ENCODE assay signal across 6 worm cellular contexts in the genomic region with DNA sequence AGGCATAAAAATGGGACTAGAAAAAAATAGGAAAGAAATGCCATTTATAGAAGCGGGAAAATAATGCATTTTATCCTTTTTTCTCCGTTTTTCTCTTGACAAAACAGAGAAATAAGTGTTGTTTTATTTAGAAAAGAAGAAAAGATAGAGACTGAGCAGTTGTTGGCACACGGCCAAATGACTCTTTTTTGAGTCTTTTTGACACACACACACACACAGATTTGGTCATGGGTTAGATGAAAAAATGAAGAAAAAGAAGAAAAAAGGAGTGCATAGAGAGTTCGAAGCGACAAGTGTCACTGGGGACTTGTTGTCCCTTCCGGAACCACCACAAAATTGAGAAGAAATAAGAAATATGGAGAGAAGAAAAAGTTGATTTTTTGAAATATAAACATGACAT.
TF ChIP-seq lines count a peak whose summit lies in the region.

No protein-coding gene starts in this region.

TF ChIP-seq in whole organism, L1 larva, 84 proteins besides CTCF, POLR2A, EP300 and RAD21 (continues in another document):
- TF ChIP-seq mdl-1 (tag; optimal IDR thresholded peaks at IDR 0.05; lab: Kevin White, UChicago) (no peak), nhr-71 (tag; optimal IDR thresholded peaks at IDR 0.05; lab: Kevin White, UChicago) (peak; percentile 40), snu-23 (GFP tag; optimal IDR thresholded peaks at IDR 0.05; lab: Kevin White, UChicago) (peak; percentile 4), efl-1 (optimal IDR thresholded peaks at IDR 0.05; lab: Kevin White, UChicago) (peak in 1 of 2 experiments; percentile 16), efl-1 (GFP tag; optimal IDR thresholded peaks at IDR 0.05 in 1 of 2; lab: Kevin White, UChicago) (no peak), alr-1 (tag; optimal IDR thresholded peaks at IDR 0.05; lab: Kevin White, UChicago; ENCODE audit: borderline replicate concordance) (no peak), nhr-19 (GFP tag; conservative IDR thresholded peaks at IDR 0.05; lab: Robert Waterston, UW) (0 out of 2 replicates have a peak, but pooled peaks have one; percentile 5), lin-14 (GFP tag; optimal IDR thresholded peaks at IDR 0.05; lab: Kevin White, UChicago) (peak; percentile 91), irx-1 (tag; optimal IDR thresholded peaks at IDR 0.05; lab: Kevin White, UChicago) (no peak), lsy-2 (tag; optimal IDR thresholded peaks at IDR 0.05; lab: Kevin White, UChicago) (peak in 1 of 2 experiments; percentile 47), tbx-2 (tag; optimal IDR thresholded peaks at IDR 0.05; lab: Kevin White, UChicago) (peak; percentile 11), skn-1 (tag; optimal IDR thresholded peaks at IDR 0.05; lab: Kevin White, UChicago) (no peak), fkh-10 (GFP tag; optimal IDR thresholded peaks at IDR 0.05; lab: Kevin White, UChicago) (peak; percentile 26)

TF ChIP-seq in whole organism, L2 larva, 48 proteins besides CTCF, POLR2A, EP300 and RAD21 (continues in another document):
- TF ChIP-seq nhr-77 (tag; optimal IDR thresholded peaks at IDR 0.05; lab: Kevin White, UChicago): no peak
- TF ChIP-seq snpc-4 (tag; optimal IDR thresholded peaks at IDR 0.05; lab: Kevin White, UChicago): no peak
- no peak for TF ChIP-seq unc-55 (GFP tag; optimal IDR thresholded peaks at IDR 0.05; lab: Kevin White, UChicago)
- no peak for TF ChIP-seq blmp-1 (tag; optimal IDR thresholded peaks at IDR 0.05; lab: Kevin White, UChicago; ENCODE audit: insufficient read depth)
- peak; percentile 58 for TF ChIP-seq zag-1 (tag; optimal IDR thresholded peaks at IDR 0.05; lab: Kevin White, UChicago)
- TF ChIP-seq Y55F3AM.14 (GFP tag; optimal IDR thresholded peaks at IDR 0.05; lab: Kevin White, UChicago): no peak
- TF ChIP-seq C34F6.9 (tag; optimal IDR thresholded peaks at IDR 0.05; lab: Kevin White, UChicago): peak; percentile 65
- no peak for TF ChIP-seq egl-27 (tag; optimal IDR thresholded peaks at IDR 0.05; lab: Kevin White, UChicago)
- TF ChIP-seq crh-2 (tag; optimal IDR thresholded peaks at IDR 0.05; lab: Kevin White, UChicago): peak; percentile 23
- no peak for TF ChIP-seq sem-4 (tag; optimal IDR thresholded peaks at IDR 0.05; lab: Kevin White, UChicago)
- no peak for TF ChIP-seq fos-1 (tag; optimal IDR thresholded peaks at IDR 0.05; lab: Kevin White, UChicago)
- TF ChIP-seq nhr-237 (tag; optimal IDR thresholded peaks at IDR 0.05; lab: Kevin White, UChicago): no peak
- no peak for TF ChIP-seq aly-2 (tag; optimal IDR thresholded peaks at IDR 0.05; lab: Kevin White, UChicago)
- TF ChIP-seq nhr-129 (tag; optimal IDR thresholded peaks at IDR 0.05; lab: Kevin White, UChicago): peak; percentile 56
- TF ChIP-seq nhr-6 (tag; optimal IDR thresholded peaks at IDR 0.05; lab: Kevin White, UChicago): no peak

TF ChIP-seq in whole organism, L3 larva, 47 proteins besides CTCF, POLR2A, EP300 and RAD21:
- TF ChIP-seq unc-62 (GFP tag; optimal IDR thresholded peaks at IDR 0.05; lab: Kevin White, UChicago) (peak; percentile 13), ztf-4 (tag; optimal IDR thresholded peaks at IDR 0.05; lab: Kevin White, UChicago) (no peak), nfya-1 (tag; optimal IDR thresholded peaks at IDR 0.05; lab: Kevin White, UChicago; ENCODE audit: insufficient read depth) (peak; percentile 33), hmg-11 (tag; optimal IDR thresholded peaks at IDR 0.05; lab: Kevin White, UChicago) (peak; percentile 22), mml-1 (tag; optimal IDR thresholded peaks at IDR 0.05; lab: Kevin White, UChicago) (no peak), egl-5 (tag; optimal IDR thresholded peaks at IDR 0.05; lab: Kevin White, UChicago) (no peak), lin-39 (tag; optimal IDR thresholded peaks at IDR 0.05; lab: Kevin White, UChicago) (peak; percentile 72), ceh-16 (tag; optimal IDR thresholded peaks at IDR 0.05; lab: Kevin White, UChicago) (no peak)

TF ChIP-seq in whole organism, L4 larva, 104 proteins besides CTCF, POLR2A, EP300 and RAD21:
- TF ChIP-seq aha-1 (tag; lab: Kevin White, UChicago) (peak; percentile 4), unc-39 (tag; optimal IDR thresholded peaks at IDR 0.05; lab: Kevin White, UChicago) (no peak), hlh-11 (tag; optimal IDR thresholded peaks at IDR 0.05; lab: Kevin White, UChicago) (peak; percentile 15), mxl-2 (GFP tag; conservative IDR thresholded peaks at IDR 0.05; lab: Robert Waterston, UW) (no peak), mep-1 (tag; optimal IDR thresholded peaks at IDR 0.05; lab: Kevin White, UChicago) (peak; percentile 19), hlh-30 (tag; optimal IDR thresholded peaks at IDR 0.05; lab: Kevin White, UChicago; ENCODE audit: insufficient read depth) (peak; percentile 56), lsy-2 (tag; optimal IDR thresholded peaks at IDR 0.05; lab: Kevin White, UChicago) (peak in 1 of 2 experiments; percentile 51)

TF ChIP-seq in whole organism, late embryonic, 69 proteins besides CTCF, POLR2A, EP300 and RAD21:
- TF ChIP-seq hlh-13 (GFP tag; optimal IDR thresholded peaks at IDR 0.05; lab: Kevin White, UChicago) (no peak), pros-1 (tag; optimal IDR thresholded peaks at IDR 0.05; lab: Kevin White, UChicago) (no peak), unc-42 (tag; optimal IDR thresholded peaks at IDR 0.05; lab: Kevin White, UChicago) (peak; percentile 29)

TF ChIP-seq in whole organism, mixed stage, embryonic, 35 proteins besides CTCF, POLR2A, EP300 and RAD21:
- TF ChIP-seq ces-1 (GFP tag; optimal IDR thresholded peaks at IDR 0.05; lab: Kevin White, UChicago) (peak; percentile 22), bed-3 (GFP tag; optimal IDR thresholded peaks at IDR 0.05; lab: Kevin White, UChicago) (no peak), nhr-12 (tag; optimal IDR thresholded peaks at IDR 0.05; lab: Kevin White, UChicago) (no peak)

Comparison
In these comparisons a context has a peak if more than half of its experiments do, and no peak if none do; other contexts are left out.
1. Of the 29 proteins assayed by ChIP-seq in both whole organism, L4 larva and whole organism, L1 larva: peak only in whole organism, L4 larva: aha-1 and mep-1; only in whole organism, L1 larva: fkh-10 and unc-130; in both: none; in neither: 23; mixed calls (peak in some experiments, not most) for 2.